Worm (Caenorhabditis elegans): ENCODE results near the gene ZK1307.2.

DNA sequence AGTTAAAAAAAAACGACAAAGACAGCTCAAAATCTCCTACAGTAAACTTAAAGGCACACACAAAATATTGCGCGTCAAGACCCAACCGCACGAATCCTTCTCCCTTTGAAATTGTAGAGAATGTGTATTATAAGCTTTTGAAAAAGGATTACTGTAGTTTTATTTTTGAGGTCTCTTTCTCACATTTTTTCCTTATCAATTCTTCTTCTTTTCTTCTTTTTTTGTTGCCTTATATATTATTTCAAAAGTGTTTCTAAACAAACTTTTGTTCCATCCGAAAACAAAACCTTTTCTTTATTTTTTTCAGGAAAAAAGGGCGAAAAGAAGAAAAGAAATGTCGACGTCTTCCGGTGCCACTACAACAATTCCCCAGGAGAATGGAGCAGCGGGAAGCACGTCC lies 26.7 kb upstream of the ZK1307.2 start, which contains the start of gene ZK1320.13:
- TF ChIP-seq tbx-2 (tag; optimal IDR thresholded peaks at IDR 0.05): no peak
- TF ChIP-seq mep-1 (tag; optimal IDR thresholded peaks at IDR 0.05): no peak
- no peak for TF ChIP-seq blmp-1 (tag; optimal IDR thresholded peaks at IDR 0.05)
- no peak for TF ChIP-seq nhr-28 (tag; optimal IDR thresholded peaks at IDR 0.05)

All from whole organism, L1 larva.